Worm (Caenorhabditis elegans): ENCODE measurements around the gene T01C8.3.

- TF ChIP-seq unc-62 (GFP tag; optimal IDR thresholded peaks at IDR 0.05): no peak
- no peak for TF ChIP-seq lsy-2 (tag; optimal IDR thresholded peaks at IDR 0.05)
- no peak for TF ChIP-seq ztf-11 (tag; optimal IDR thresholded peaks at IDR 0.05)
- TF ChIP-seq ztf-4 (tag; optimal IDR thresholded peaks at IDR 0.05): no peak
Measured at ce11 chrX:16814913-16815312, 31.9 kb upstream of the T01C8.3 start.
